Fruit fly (Drosophila melanogaster) whole organism, pupa: ENCODE results near the gene CG17197.

Source experiments
- CG14655 ChIP-seq: fragments of 200-800 bp; sonication (Bioruptor generic); optimal IDR thresholded peaks from 3 replicates; lab custom pipeline; 2017; ENCODE audit warnings: mild to moderate bottlenecking, missing biosample characterization, missing genetic modification reagents, missing genetic modification characterization
- CG32121 ChIP-seq: fragments of 200-800 bp; sonication (Bioruptor generic); IDR thresholded peaks from 2 replicates; pipeline ENCODE4 v1.3.6; 2022; ENCODE audit warnings: missing biosample characterization, missing genetic modification characterization
- CG4496 ChIP-seq: fragments of 200-800 bp; sonication (Bioruptor generic); IDR thresholded peaks from 3 replicates; pipeline ENCODE4 v1.3.6; 2022; ENCODE audit warnings: missing biosample characterization, missing genetic modification characterization
- CG8301 ChIP-seq: fragments of 200-800 bp; sonication (Bioruptor generic); optimal IDR thresholded peaks from 2 replicates; lab custom pipeline; 2018; ENCODE audit warnings: missing biosample characterization, mild to moderate bottlenecking, missing genetic modification characterization
- EcR ChIP-seq: fragments of 200-800 bp; sonication (Bioruptor generic); optimal IDR thresholded peaks from 3 replicates; lab custom pipeline; 2019; ENCODE audit warnings: missing biosample characterization, missing genetic modification characterization, mild to moderate bottlenecking, moderate library complexity, missing genetic modification reagents
- Pif1A ChIP-seq: fragments of 200-800 bp; sonication (Bioruptor generic); optimal IDR thresholded peaks from 3 replicates; lab custom pipeline; 2016; ENCODE audit warnings: missing biosample characterization, missing genetic modification characterization
- Pif1B ChIP-seq: fragments of 200-800 bp; sonication (Bioruptor generic); optimal IDR thresholded peaks from 3 replicates; lab custom pipeline; 2016; ENCODE audit warnings: missing biosample characterization, missing genetic modification characterization
- Snoo ChIP-seq: fragments of 200-800 bp; sonication (Bioruptor generic); optimal IDR thresholded peaks from 3 replicates; lab custom pipeline; 2017; ENCODE audit warnings: missing biosample characterization, mild to moderate bottlenecking, missing genetic modification characterization, inconsistent platforms
- fd96Ca ChIP-seq: fragments of 200-800 bp; sonication (Bioruptor generic); IDR thresholded peaks from 3 replicates; pipeline ENCODE4 v1.3.6; 2022; ENCODE audit warnings: missing biosample characterization, missing genetic modification characterization

DNA sequence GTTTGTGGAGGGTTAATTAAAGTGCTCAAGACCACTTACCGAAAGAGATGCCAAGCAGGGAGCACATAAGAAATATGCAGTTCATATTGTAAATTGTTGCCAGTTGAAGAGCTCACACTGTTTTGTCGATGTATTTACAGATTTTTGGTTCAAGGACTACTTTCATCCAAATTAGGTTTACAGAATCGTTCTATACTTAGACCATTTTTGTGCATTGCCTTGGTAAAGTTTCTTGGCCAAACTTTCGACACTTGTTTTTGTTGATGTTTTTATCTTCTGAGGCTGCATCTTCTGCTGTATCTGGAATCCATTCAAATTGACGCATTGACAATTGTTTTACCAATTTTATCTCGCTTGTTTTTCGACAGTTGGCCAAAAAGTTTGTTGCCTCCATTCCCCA, 15.2 kb upstream of the CG17197 start, which contains the start of gene CG31093:
- TF ChIP-seq CG32121 (GFP tag; lab: Robert Waterston, UW), result no peak
- TF ChIP-seq EcR, result no peak
- no peak for TF ChIP-seq CG8301
- TF ChIP-seq fd96Ca (GFP tag; lab: Robert Waterston, UW), result no peak
- TF ChIP-seq CG14655 (GFP tag; lab: Kevin White, UChicago), result no peak
- TF ChIP-seq CG4496 (GFP tag; lab: Robert Waterston, UW), result no peak
- no peak for TF ChIP-seq Snoo (tag; lab: Kevin White, UChicago)
- no peak for TF ChIP-seq Pif1B (GFP tag; lab: Kevin White, UChicago)
- TF ChIP-seq Pif1A (GFP tag; lab: Kevin White, UChicago), result no peak
